Fruit fly (Drosophila melanogaster) whole organism, adult: Measurements from ENCODE around the gene Pvr.

Experiments
- Crg-1 ChIP-seq: fragments of 200-800 bp; sonication (Bioruptor generic); optimal IDR thresholded peaks from 2 replicates; lab custom pipeline; 2016; ENCODE audit warnings: missing biosample characterization, missing genetic modification characterization
- cic ChIP-seq: fragments of 200-800 bp; sonication (Bioruptor generic); optimal IDR thresholded peaks from 2 replicates; lab custom pipeline; 2017; ENCODE audit warnings: missing biosample characterization, mild to moderate bottlenecking, missing genetic modification characterization, moderate library complexity
- cnc ChIP-seq, 2 experiments: fragments of >200 bp; optimal IDR thresholded peaks; 2 replicates each; lab custom pipeline; 2017

DNA sequence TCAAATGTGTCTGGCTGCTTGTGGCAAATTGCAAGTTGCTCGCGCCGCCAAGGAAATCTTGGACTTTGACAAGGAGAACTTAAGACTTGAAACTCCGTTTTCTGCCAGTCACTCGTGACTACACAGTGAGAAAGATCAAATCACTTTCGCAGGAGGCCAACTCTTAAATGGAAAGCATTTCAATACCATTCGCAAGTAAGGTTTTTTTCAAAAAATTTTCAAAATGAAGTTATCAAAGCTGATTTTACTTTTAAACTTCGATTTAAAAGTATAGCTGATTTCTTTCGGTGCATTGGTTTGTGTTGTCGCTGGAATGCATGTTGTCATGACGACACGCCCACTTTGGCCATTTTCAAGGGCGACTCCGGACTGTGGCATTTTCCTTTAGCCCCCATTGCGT lies 7.3 kb downstream of the Pvr start:
- TF ChIP-seq cnc (optimal IDR thresholded peaks at IDR 0.05; lab: Kevin White, UChicago) (no peak), Crg-1 (GFP tag; lab: Kevin White, UChicago) (no peak), cic (GFP tag; lab: Kevin White, UChicago) (no peak)
